Worm (Caenorhabditis elegans) whole organism, mixed stage, embryonic: Measurements from ENCODE around the gene anp-1.

Experiments
- bed-3 ChIP-seq: fragments of 200-800 bp; sonication (Bioruptor generic); optimal IDR thresholded peaks from 3 replicates; lab custom pipeline; 2018; ENCODE audit warnings: mild to moderate bottlenecking, missing genetic modification characterization, moderate library complexity, missing compliant biosample characterization
- blmp-1 ChIP-seq: fragments of 150-350 bp; optimal IDR thresholded peaks from 2 replicates; lab custom pipeline; 2014; ENCODE audit warnings: missing biosample characterization, missing genetic modification characterization
- ceh-43 ChIP-seq: fragments of 200-800 bp; sonication (Bioruptor generic); optimal IDR thresholded peaks from 2 replicates; lab custom pipeline; 2018; ENCODE audit warnings: mild to moderate bottlenecking, missing genetic modification characterization, moderate library complexity, missing compliant biosample characterization
- ceh-83 ChIP-seq: fragments of 200-800 bp; sonication (Bioruptor generic); optimal IDR thresholded peaks from 2 replicates; lab custom pipeline; 2018; ENCODE audit warnings: mild to moderate bottlenecking, missing genetic modification characterization, missing compliant biosample characterization
- ces-1 ChIP-seq: fragments of 150-350 bp; optimal IDR thresholded peaks from 2 replicates; lab custom pipeline; 2014; ENCODE audit warnings: missing biosample characterization, missing genetic modification reagents, missing genetic modification characterization
- cnd-1 ChIP-seq: fragments of 200-800 bp; sonication (Bioruptor generic); optimal IDR thresholded peaks from 2 replicates; lab custom pipeline; 2018; ENCODE audit warnings: mild to moderate bottlenecking, missing genetic modification characterization, missing compliant biosample characterization
- drap-1 ChIP-seq: fragments of 200-800 bp; sonication (Bioruptor generic); optimal IDR thresholded peaks from 3 replicates; lab custom pipeline; 2018; ENCODE audit warnings: mild to moderate bottlenecking, missing genetic modification characterization, missing compliant biosample characterization
- elt-1 ChIP-seq: sonication (generic microtip); optimal IDR thresholded peaks from 2 replicates; lab custom pipeline; 2017; ENCODE audit warnings: missing genetic modification characterization, mild to moderate bottlenecking, missing compliant biosample characterization, antibody characterized with exemption, moderate library complexity, borderline replicate concordance; ENCODE audit not compliant: insufficient read depth
- flh-1 ChIP-seq: fragments of 200-800 bp; sonication (Bioruptor generic); optimal IDR thresholded peaks from 2 replicates; lab custom pipeline; 2018; ENCODE audit warnings: mild to moderate bottlenecking, missing genetic modification characterization, moderate library complexity, missing compliant biosample characterization
- ham-2 ChIP-seq: fragments of 200-800 bp; sonication (Bioruptor generic); optimal IDR thresholded peaks from 2 replicates; lab custom pipeline; 2018; ENCODE audit warnings: mild to moderate bottlenecking, missing genetic modification characterization, missing compliant biosample characterization
- hlh-1 ChIP-seq: fragments of 150-350 bp; optimal IDR thresholded peaks from 2 replicates; lab custom pipeline; 2014; ENCODE audit warnings: missing biosample characterization, missing genetic modification reagents, missing genetic modification characterization
- lin-13 ChIP-seq: fragments of 150-350 bp; optimal IDR thresholded peaks from 2 replicates; lab custom pipeline; 2014; ENCODE audit warnings: missing biosample characterization, missing genetic modification characterization
- lin-32 ChIP-seq: fragments of 200-800 bp; sonication (Bioruptor generic); optimal IDR thresholded peaks from 2 replicates; lab custom pipeline; 2018; ENCODE audit warnings: mild to moderate bottlenecking, missing genetic modification characterization, missing compliant biosample characterization
- mep-1 ChIP-seq: fragments of 150-350 bp; optimal IDR thresholded peaks from 2 replicates; lab custom pipeline; 2017; ENCODE audit warnings: missing biosample characterization, missing genetic modification reagents, missing genetic modification characterization, inconsistent platforms
- mls-2 ChIP-seq: sonication (generic microtip); optimal IDR thresholded peaks from 2 replicates; lab custom pipeline; 2016; ENCODE audit warnings: mild to moderate bottlenecking, missing genetic modification characterization, moderate library complexity, missing compliant biosample characterization
- nhr-2 ChIP-seq: fragments of 150-350 bp; optimal IDR thresholded peaks from 2 replicates; lab custom pipeline; 2014; ENCODE audit warnings: missing biosample characterization, missing genetic modification characterization
- pha-4 ChIP-seq: fragments of 150-350 bp; optimal IDR thresholded peaks from 2 replicates; lab custom pipeline; 2018; ENCODE audit warnings: missing biosample characterization, missing genetic modification reagents, missing genetic modification characterization
- sem-2 ChIP-seq: fragments of 200-800 bp; sonication (Bioruptor generic); optimal IDR thresholded peaks from 2 replicates; lab custom pipeline; 2018; ENCODE audit warnings: mild to moderate bottlenecking, missing genetic modification characterization, missing compliant biosample characterization
- snpc-4 ChIP-seq: fragments of 150-350 bp; optimal IDR thresholded peaks from 2 replicates; lab custom pipeline; 2014; ENCODE audit warnings: missing biosample characterization, missing genetic modification characterization
- sptf-1 ChIP-seq: sonication (generic microtip); optimal IDR thresholded peaks from 2 replicates; lab custom pipeline; 2017; ENCODE audit warnings: mild to moderate bottlenecking, missing genetic modification characterization, moderate library complexity, missing compliant biosample characterization
- tbx-8 ChIP-seq: fragments of 200-800 bp; sonication (Bioruptor generic); optimal IDR thresholded peaks from 2 replicates; lab custom pipeline; 2018; ENCODE audit warnings: mild to moderate bottlenecking, missing genetic modification characterization, moderate library complexity, missing compliant biosample characterization
- unc-39 ChIP-seq: fragments of 150-350 bp; optimal IDR thresholded peaks from 2 replicates; lab custom pipeline; 2014; ENCODE audit warnings: missing biosample characterization, missing genetic modification characterization
- unc-62 ChIP-seq: fragments of 150-350 bp; optimal IDR thresholded peaks from 2 replicates; lab custom pipeline; 2014; ENCODE audit warnings: missing biosample characterization, missing genetic modification reagents, missing genetic modification characterization
- ztf-11 ChIP-seq: fragments of 150-350 bp; optimal IDR thresholded peaks from 2 replicates; lab custom pipeline; 2014; ENCODE audit warnings: missing biosample characterization, missing genetic modification characterization

anp-1 gene

ce11 chrV:12815386-12815785 is 43.9 kb upstream of the anp-1 start:
- no peak for TF ChIP-seq mls-2 (tag; lab: Kevin White, UChicago)
- TF ChIP-seq ztf-11 (tag; lab: Kevin White, UChicago), result no peak
- TF ChIP-seq flh-1, result no peak
- no peak for TF ChIP-seq blmp-1 (tag; lab: Kevin White, UChicago)
- no peak for TF ChIP-seq snpc-4 (tag; lab: Kevin White, UChicago)
- TF ChIP-seq cnd-1 (tag; lab: Kevin White, UChicago), result no peak
- no peak for TF ChIP-seq unc-62 (GFP tag; lab: Kevin White, UChicago)
- no peak for TF ChIP-seq pha-4 (tag; lab: Kevin White, UChicago)
- TF ChIP-seq bed-3 (GFP tag; lab: Kevin White, UChicago), result no peak
- TF ChIP-seq lin-13 (tag; lab: Kevin White, UChicago), result no peak

DNA sequence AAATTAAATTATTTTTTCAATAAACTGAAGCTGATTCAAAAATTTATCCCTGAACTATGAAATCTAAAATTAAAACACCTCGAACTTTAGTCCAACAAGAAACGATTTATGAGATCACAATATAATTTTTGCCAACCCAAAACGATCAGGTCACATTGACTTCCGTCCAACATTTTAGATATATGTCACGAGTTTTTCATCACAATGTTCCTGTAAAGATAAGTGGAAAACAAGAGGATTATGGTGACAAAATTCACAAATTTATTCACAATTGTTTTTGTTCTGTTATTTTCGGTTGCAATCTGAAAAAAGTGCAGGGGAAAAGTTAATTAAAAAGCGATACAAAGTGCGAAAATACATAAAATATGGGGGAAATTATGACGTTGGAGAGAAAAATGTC is 42.6 kb upstream of the anp-1 start:
- TF ChIP-seq cnd-1 (tag; lab: Kevin White, UChicago) (no peak), ham-2 (GFP tag; lab: Kevin White, UChicago) (no peak), tbx-8 (GFP tag; lab: Kevin White, UChicago) (no peak), sptf-1 (no peak)

DNA sequence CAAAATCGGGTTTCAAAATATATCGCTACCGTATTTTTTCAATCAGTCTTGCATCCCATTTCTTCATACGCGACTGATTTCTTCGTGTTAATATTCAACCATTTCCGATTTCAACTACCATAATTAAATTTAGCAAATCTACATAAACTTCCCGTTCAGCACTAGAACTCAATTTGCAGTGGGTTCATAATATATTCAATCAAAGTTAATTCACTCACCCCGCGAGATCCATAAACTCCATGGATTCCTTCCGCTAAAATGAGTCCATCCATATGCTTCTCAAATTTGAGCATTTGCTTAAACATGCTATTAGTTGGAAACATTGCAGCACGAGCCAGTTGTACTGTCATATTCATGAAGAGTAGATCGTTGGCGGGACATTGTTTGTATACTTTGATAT is 40.8 kb upstream of the anp-1 start:
- TF ChIP-seq ces-1 (GFP tag; lab: Kevin White, UChicago) (peak; percentile 96), sptf-1 (no peak), nhr-2 (tag; lab: Kevin White, UChicago) (no peak)

DNA sequence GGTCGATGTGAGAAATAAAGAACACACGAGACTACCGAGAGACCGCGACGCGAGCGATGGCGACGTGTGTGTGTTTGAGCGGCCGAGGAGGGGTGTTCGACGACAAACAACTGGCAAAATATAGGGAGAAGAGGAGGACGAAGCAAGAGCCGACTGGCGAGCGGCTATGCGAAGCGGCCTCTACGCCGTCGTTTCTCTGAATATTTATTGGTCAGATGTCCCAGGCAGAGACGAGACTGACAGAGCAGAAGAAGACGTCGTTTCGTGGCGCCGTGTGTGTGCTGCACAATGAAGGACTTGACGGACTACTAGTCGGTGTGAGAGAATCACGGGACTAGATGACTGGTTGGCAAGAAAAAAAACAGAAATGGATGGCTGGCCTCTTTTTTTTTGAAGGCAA is 40.1 kb upstream of the anp-1 start:
- TF ChIP-seq drap-1 (no peak), mep-1 (no peak), mls-2 (tag; lab: Kevin White, UChicago) (no peak), ham-2 (GFP tag; lab: Kevin White, UChicago) (peak; percentile 20)

DNA sequence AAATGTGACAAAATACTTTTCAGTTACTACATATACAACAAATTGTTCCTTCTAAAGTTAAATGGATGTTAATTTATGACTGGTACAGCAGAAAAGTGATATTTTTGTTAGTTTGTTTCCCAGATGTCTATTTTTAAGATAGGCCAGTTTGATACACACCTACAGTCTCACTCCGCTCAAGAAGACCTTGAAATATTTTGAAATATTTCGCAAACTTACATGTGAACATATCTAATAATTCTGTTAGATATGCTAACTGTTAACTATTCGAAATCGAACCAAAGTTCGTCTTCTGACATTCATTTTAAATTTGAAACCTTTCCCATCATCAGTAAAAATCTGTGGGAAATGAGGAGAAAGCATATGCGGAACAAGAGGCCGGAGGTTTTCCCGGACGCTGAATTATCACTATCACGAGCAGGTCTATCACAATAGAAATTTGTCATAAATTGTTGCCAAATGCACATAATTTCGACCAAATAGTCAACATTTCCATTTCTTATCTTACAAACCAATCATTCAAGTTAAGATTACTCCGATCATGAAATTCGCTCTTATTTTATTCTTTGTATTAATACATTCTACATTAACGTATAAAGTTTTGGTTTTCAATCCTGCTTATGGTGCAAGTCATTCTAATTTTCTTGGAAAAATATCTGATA is 39.3 kb upstream of the anp-1 start, which contains the start of the genes ZC443.4 and ugt-18:
ZC443.4 (minus strand) TSS at position 95 of the 662 bp plus-strand sequence.
ugt-18 (plus strand) TSS at position 469 of the 662 bp plus-strand sequence.
- TF ChIP-seq hlh-1 (tag; lab: Kevin White, UChicago) (no peak), ceh-43 (GFP tag; lab: Kevin White, UChicago) (no peak)

- TF ChIP-seq mls-2 (tag; lab: Kevin White, UChicago) (no peak), unc-62 (GFP tag; lab: Kevin White, UChicago) (no peak), bed-3 (GFP tag; lab: Kevin White, UChicago) (no peak), mep-1 (no peak), snpc-4 (tag; lab: Kevin White, UChicago) (no peak), sem-2 (GFP tag; lab: Kevin White, UChicago) (no peak), elt-1 (tag; lab: Kevin White, UChicago) (no peak), unc-39 (tag; lab: Kevin White, UChicago) (no peak), ham-2 (GFP tag; lab: Kevin White, UChicago) (no peak)
These were observed 37.2 kb upstream of the anp-1 start for ce11 chrV:12822065-12822464.

- TF ChIP-seq sem-2 (GFP tag; lab: Kevin White, UChicago) (no peak), cnd-1 (tag; lab: Kevin White, UChicago) (no peak), ceh-83 (GFP tag; lab: Kevin White, UChicago) (no peak), unc-39 (tag; lab: Kevin White, UChicago) (no peak), lin-32 (no peak)
- TF ChIP-seq, all 35 proteins: peak for 0
These were observed 34.5 kb upstream of the anp-1 start, which contains the start of gene ugt-16 for ce11 chrV:12824777-12825176. ugt-16 (plus strand) TSS chrV:12825024.
